Worm (Caenorhabditis elegans) whole organism, young adult: ENCODE data around the gene clec-2.

Experiments
- F33H1.4 ChIP-seq: fragments of 200-800 bp; sonication (Bioruptor generic); IDR thresholded peaks from 2 replicates; pipeline ENCODE4 v1.3.6; 2022; ENCODE audit warnings: missing genetic modification reagents, missing genetic modification characterization, missing compliant biosample characterization
- F49E8.2 ChIP-seq: sonication (generic microtip); optimal IDR thresholded peaks from 3 replicates; lab custom pipeline; 2017; ENCODE audit warnings: missing genetic modification characterization, mild to moderate bottlenecking, missing compliant biosample characterization, antibody characterized with exemption, moderate library complexity; ENCODE audit not compliant: insufficient read depth
- K12H6.12 ChIP-seq: fragments of 200-800 bp; sonication (Bioruptor generic); optimal IDR thresholded peaks from 2 replicates; lab custom pipeline; 2018; ENCODE audit warnings: mild to moderate bottlenecking, missing genetic modification characterization, missing compliant biosample characterization
- Y53F4B.3 ChIP-seq: fragments of 200-800 bp; sonication (Bioruptor generic); IDR thresholded peaks from 2 replicates; pipeline ENCODE4 v1.3.6; 2022; ENCODE audit warnings: missing genetic modification reagents, missing genetic modification characterization, missing compliant biosample characterization
- Y67H2A.10 ChIP-seq: fragments of 200-800 bp; sonication (Bioruptor generic); conservative IDR thresholded peaks from 2 replicates; pipeline ENCODE4 v1.3.6; 2022; ENCODE audit warnings: missing genetic modification reagents, missing genetic modification characterization, missing compliant biosample characterization
- Y95B8A.8 ChIP-seq: fragments of 200-800 bp; sonication (Bioruptor generic); IDR thresholded peaks from 2 replicates; pipeline ENCODE4 v1.3.6; 2022; ENCODE audit warnings: missing genetic modification reagents, missing genetic modification characterization, missing compliant biosample characterization
- atf-7 ChIP-seq: sonication (generic microtip); optimal IDR thresholded peaks from 2 replicates; lab custom pipeline; 2017; ENCODE audit warnings: mild to moderate bottlenecking, missing genetic modification characterization, missing compliant biosample characterization
- attf-3 ChIP-seq: fragments of 200-800 bp; sonication (Bioruptor generic); conservative IDR thresholded peaks from 2 replicates; pipeline ENCODE4 v1.3.6; 2022; ENCODE audit warnings: missing genetic modification reagents, missing genetic modification characterization, missing compliant biosample characterization
- attf-5 ChIP-seq: fragments of 200-800 bp; sonication (Bioruptor generic); optimal IDR thresholded peaks from 2 replicates; lab custom pipeline; 2018; ENCODE audit warnings: mild to moderate bottlenecking, missing genetic modification characterization, missing compliant biosample characterization
- cebp-1 ChIP-seq, 2 experiments: fragments of 200-800 bp in 1 of 2; sonication (Bioruptor generic) in 1 of 2; sonication (generic microtip) in 1 of 2; IDR thresholded peaks in 1 of 2; optimal IDR thresholded peaks in 1 of 2; 2 replicates each; pipeline versions ENCODE4 v1.3.6 to Lab custom; 2017 to 2022; ENCODE audit warnings: missing compliant biosample characterization in 2 of 2, missing genetic modification characterization in 2 of 2, mild to moderate bottlenecking in 1 of 2, missing genetic modification reagents in 1 of 2, moderate library complexity in 1 of 2
- ceh-40 ChIP-seq: fragments of 200-800 bp; sonication (Bioruptor generic); IDR thresholded peaks from 2 replicates; pipeline ENCODE4 v1.3.6; 2022; ENCODE audit warnings: missing genetic modification characterization, missing compliant biosample characterization
- dox-1 ChIP-seq: fragments of 200-800 bp; sonication (Bioruptor generic); IDR thresholded peaks from 2 replicates; pipeline ENCODE4 v1.3.6; 2022; ENCODE audit warnings: missing genetic modification reagents, missing genetic modification characterization, missing compliant biosample characterization
- dpl-1 ChIP-seq: fragments of 150-350 bp; optimal IDR thresholded peaks from 2 replicates; lab custom pipeline; 2014; ENCODE audit warnings: missing biosample characterization, missing genetic modification reagents, missing genetic modification characterization
- efl-1 ChIP-seq: fragments of 150-350 bp; optimal IDR thresholded peaks from 2 replicates; lab custom pipeline; 2014; ENCODE audit warnings: missing biosample characterization, missing genetic modification reagents, missing genetic modification characterization
- egl-44 ChIP-seq: fragments of 200-800 bp; sonication (Bioruptor generic); IDR thresholded peaks from 2 replicates; pipeline ENCODE4 v1.3.6; 2022; ENCODE audit warnings: missing genetic modification reagents, missing genetic modification characterization, missing compliant biosample characterization
- ekl-4 ChIP-seq: fragments of 200-800 bp; sonication (Bioruptor generic); IDR thresholded peaks from 2 replicates; pipeline ENCODE4 v1.3.6; 2022; ENCODE audit warnings: missing genetic modification reagents, missing genetic modification characterization, missing compliant biosample characterization
- hlh-12 ChIP-seq: sonication (generic microtip); optimal IDR thresholded peaks from 2 replicates; lab custom pipeline; 2016; ENCODE audit warnings: missing genetic modification characterization, missing compliant biosample characterization
- hlh-26 ChIP-seq: fragments of 200-800 bp; sonication (Bioruptor generic); conservative IDR thresholded peaks from 2 replicates; pipeline ENCODE4 v1.3.6; 2022; ENCODE audit warnings: missing genetic modification reagents, missing genetic modification characterization, missing compliant biosample characterization
- hrde-1 ChIP-seq: sonication (generic microtip); optimal IDR thresholded peaks from 2 replicates; lab custom pipeline; 2016; ENCODE audit warnings: missing genetic modification characterization, mild to moderate bottlenecking, missing compliant biosample characterization, moderate library complexity, missing genotype, missing genetic modification reagents, borderline replicate concordance
- lin-35 ChIP-seq, 3 experiments: fragments of 150-350 bp in 2 of 3; sonication (generic microtip) in 1 of 3; optimal IDR thresholded peaks; 2 replicates each; lab custom pipeline; 2014 to 2018; ENCODE audit warnings: missing biosample characterization in 3 of 3, missing genetic modification characterization in 3 of 3, missing genetic modification reagents in 3 of 3
- lin-54 ChIP-seq: fragments of 200-800 bp; sonication (Bioruptor generic); optimal IDR thresholded peaks from 2 replicates; lab custom pipeline; 2018; ENCODE audit warnings: mild to moderate bottlenecking, missing genetic modification characterization, missing compliant biosample characterization
- lsl-1 ChIP-seq: fragments of 200-800 bp; sonication (Bioruptor generic); optimal IDR thresholded peaks from 2 replicates; lab custom pipeline; 2018; ENCODE audit warnings: mild to moderate bottlenecking, missing genetic modification characterization, moderate library complexity, missing compliant biosample characterization
- lsy-27 ChIP-seq: sonication (generic microtip); optimal IDR thresholded peaks from 2 replicates; lab custom pipeline; 2017; ENCODE audit warnings: missing genetic modification characterization, mild to moderate bottlenecking, missing compliant biosample characterization, antibody characterized with exemption, missing genotype, borderline replicate concordance; ENCODE audit not compliant: insufficient read depth
- madf-3 ChIP-seq: fragments of 200-800 bp; sonication (Bioruptor generic); IDR thresholded peaks from 2 replicates; pipeline ENCODE4 v1.3.6; 2022; ENCODE audit warnings: missing genetic modification reagents, missing genetic modification characterization, missing compliant biosample characterization
- rec-8 ChIP-seq, 2 experiments: sonication (generic microtip); optimal IDR thresholded peaks; 2 replicates each; lab custom pipeline; 2016; ENCODE audit warnings: mild to moderate bottlenecking in 2 of 2, missing genetic modification characterization in 2 of 2, missing genetic modification reagents in 2 of 2, missing genotype in 2 of 2, missing biosample characterization in 1 of 2, missing compliant biosample characterization in 1 of 2, moderate library complexity in 1 of 2
- sea-2 ChIP-seq: fragments of 200-800 bp; sonication (Bioruptor generic); IDR thresholded peaks from 2 replicates; pipeline ENCODE4 v1.3.6; 2022; ENCODE audit warnings: missing genetic modification characterization, missing compliant biosample characterization
- snpc-3.4 ChIP-seq: sonication (generic microtip); optimal IDR thresholded peaks from 2 replicates; lab custom pipeline; 2017; ENCODE audit warnings: missing genetic modification characterization, mild to moderate bottlenecking, missing compliant biosample characterization, antibody characterized with exemption, moderate library complexity, missing genotype, missing genetic modification reagents
- snpc-4 ChIP-seq, 5 experiments: fragments of 150-350 bp in 1 of 5; sonication (generic microtip) in 4 of 5; optimal IDR thresholded peaks; 2 replicates each; lab custom pipeline; 2014 to 2018; ENCODE audit warnings: missing genetic modification characterization in 5 of 5, missing biosample characterization in 3 of 5, antibody characterized with exemption in 2 of 5, mild to moderate bottlenecking in 2 of 5, missing compliant biosample characterization in 2 of 5, missing genotype in 2 of 5, moderate library complexity in 2 of 5, missing genetic modification reagents in 1 of 5
- unc-62 ChIP-seq: fragments of 150-350 bp; optimal IDR thresholded peaks from 2 replicates; lab custom pipeline; 2014; ENCODE audit warnings: missing biosample characterization, missing genetic modification reagents, missing genetic modification characterization
- xnd-1 ChIP-seq: sonication (generic microtip); optimal IDR thresholded peaks from 2 replicates; lab custom pipeline; 2016; ENCODE audit warnings: missing genotype, missing genetic modification reagents, missing genetic modification characterization, missing compliant biosample characterization
- zfh-2 ChIP-seq: fragments of 200-800 bp; sonication (Bioruptor generic); conservative IDR thresholded peaks from 2 replicates; pipeline ENCODE4 v1.3.6; 2022; ENCODE audit warnings: missing genetic modification reagents, missing genetic modification characterization, missing compliant biosample characterization
- ztf-18 ChIP-seq: sonication (generic microtip); optimal IDR thresholded peaks from 2 replicates; lab custom pipeline; 2016; ENCODE audit warnings: missing genotype, mild to moderate bottlenecking, missing genetic modification characterization, missing compliant biosample characterization
- ztf-25 ChIP-seq: fragments of 200-800 bp; sonication (Bioruptor generic); IDR thresholded peaks from 2 replicates; pipeline ENCODE4 v1.3.6; 2022; ENCODE audit warnings: missing genetic modification reagents, missing genetic modification characterization, missing compliant biosample characterization
- ztf-26 ChIP-seq: sonication (generic microtip); optimal IDR thresholded peaks from 2 replicates; lab custom pipeline; 2017; ENCODE audit warnings: missing genetic modification characterization, missing compliant biosample characterization
- ztf-28 ChIP-seq: fragments of 200-800 bp; sonication (Bioruptor generic); IDR thresholded peaks from 2 replicates; pipeline ENCODE4 v1.3.6; 2022; ENCODE audit warnings: missing genetic modification reagents, missing genetic modification characterization, missing compliant biosample characterization
- ztf-6 ChIP-seq: fragments of 200-800 bp; sonication (Bioruptor generic); IDR thresholded peaks from 2 replicates; pipeline ENCODE4 v1.3.6; 2022; ENCODE audit warnings: missing genetic modification reagents, missing genetic modification characterization, missing compliant biosample characterization

clec-2 gene

DNA sequence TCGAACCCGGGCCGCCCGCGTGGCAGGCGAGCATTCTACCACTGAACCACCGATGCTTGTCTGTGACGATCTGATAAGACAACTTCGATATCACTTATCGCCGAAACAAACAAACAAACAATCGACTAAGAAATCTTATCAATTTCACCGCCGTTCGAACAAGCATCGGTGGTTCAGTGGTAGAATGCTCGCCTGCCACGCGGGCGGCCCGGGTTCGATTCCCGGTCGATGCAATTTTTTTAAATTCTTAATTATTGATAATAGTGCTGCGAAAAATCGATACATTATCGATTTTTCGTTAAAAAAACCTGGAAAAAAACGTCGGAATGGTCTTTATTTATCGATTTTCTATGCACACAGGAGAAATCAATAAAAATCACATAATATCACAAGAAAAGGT is 39.0 kb upstream of the clec-2 start (continued):
- TF ChIP-seq cebp-1 (GFP tag; IDR thresholded peaks at IDR 0.05; lab: Robert Waterston, UW): 0 out of 2 replicates have a peak, but pooled peaks have one; percentile 12
- TF ChIP-seq cebp-1 (tag; optimal IDR thresholded peaks at IDR 0.05; lab: Kevin White, UChicago): peak; percentile 58
- peak; percentile 46 for TF ChIP-seq lsl-1 (GFP tag; lab: Kevin White, UChicago)
- peak; percentile 66 for TF ChIP-seq hrde-1 (tag; lab: Kevin White, UChicago)
- TF ChIP-seq snpc-4 (GFP tag; optimal IDR thresholded peaks at IDR 0.05; lab: Kevin White, UChicago): peak; percentile 39
- peak in 3 of 4 experiments; percentile 41 to 62 (median 43) for TF ChIP-seq snpc-4 (tag; optimal IDR thresholded peaks at IDR 0.05; lab: Kevin White, UChicago)
- no peak for TF ChIP-seq Y53F4B.3 (GFP tag; lab: Robert Waterston, UW)
- TF ChIP-seq dpl-1 (GFP tag; lab: Kevin White, UChicago): peak; percentile 4
- TF ChIP-seq F33H1.4: peak; percentile 56
- peak; percentile 47 for TF ChIP-seq ztf-26
- 0 out of 2 replicates have a peak, but pooled peaks have one; percentile 21 for TF ChIP-seq ztf-6
- TF ChIP-seq F49E8.2 (tag; lab: Kevin White, UChicago): peak; percentile 18
- peak; percentile 34 for TF ChIP-seq snpc-3.4
- no peak for TF ChIP-seq lsy-27 (tag; lab: Kevin White, UChicago)
- TF ChIP-seq ztf-18 (tag; lab: Kevin White, UChicago): peak; percentile 52
- peak in 1 of 3 experiments; percentile 28 for TF ChIP-seq lin-35 (GFP tag; optimal IDR thresholded peaks at IDR 0.05; lab: Kevin White, UChicago)
- TF ChIP-seq egl-44 (GFP tag; lab: Robert Waterston, UW): no peak

DNA sequence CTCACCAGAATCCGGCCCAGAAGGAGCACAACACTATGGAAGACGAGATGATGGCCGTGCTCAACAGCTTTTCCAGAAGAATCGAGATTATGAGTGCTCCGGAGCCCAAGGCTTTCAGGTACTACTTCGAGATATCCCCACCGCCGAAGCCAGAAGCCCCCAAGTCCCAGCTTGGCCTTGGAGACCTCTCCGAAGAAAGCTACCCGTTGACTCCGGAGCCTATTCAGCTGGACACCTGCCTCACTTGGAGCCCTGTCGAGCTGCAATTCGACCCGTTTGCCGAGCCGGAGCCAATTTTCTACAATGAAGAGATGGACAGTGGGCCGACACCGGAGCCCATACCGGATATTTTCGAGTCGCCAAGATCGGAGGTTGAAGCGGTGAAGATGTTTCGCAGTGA is 38.4 kb upstream of the clec-2 start:
- no peak for TF ChIP-seq rec-8 (tag; optimal IDR thresholded peaks at IDR 0.05; lab: Kevin White, UChicago)
- no peak for TF ChIP-seq ceh-40 (GFP tag; lab: Robert Waterston, UW)
- peak; percentile 63 for TF ChIP-seq zfh-2
- no peak for TF ChIP-seq egl-44 (GFP tag; lab: Robert Waterston, UW)

DNA sequence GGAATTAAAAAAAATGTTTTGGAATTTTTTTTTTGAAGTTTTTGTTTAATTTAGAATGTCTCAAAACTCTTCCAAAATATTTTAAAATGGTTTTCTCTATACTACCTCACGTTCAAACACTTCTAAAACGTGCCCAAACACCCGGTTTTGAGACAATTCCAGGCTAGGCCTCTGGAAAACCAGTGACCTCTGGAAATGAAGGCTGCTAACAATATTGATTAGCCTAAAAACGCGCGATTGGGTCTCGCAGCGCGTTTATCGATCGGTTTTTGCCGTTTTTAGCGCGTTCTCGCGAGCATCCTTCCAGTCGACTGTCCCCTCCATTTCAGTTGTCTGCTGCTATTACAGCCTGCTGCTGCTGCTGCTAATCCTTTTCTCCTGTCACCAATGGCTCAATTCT is 37.6 kb upstream of the clec-2 start, which contains the start of gene Y25C1A.6:
Gene Y25C1A.6 (plus strand): TSS at position 301 of the 400 bp plus-strand sequence.
- no peak for TF ChIP-seq ztf-28
- no peak for TF ChIP-seq xnd-1 (tag; lab: Kevin White, UChicago)
- TF ChIP-seq unc-62: no peak
- no peak for TF ChIP-seq Y95B8A.8
- TF ChIP-seq F33H1.4: no peak
- no peak for TF ChIP-seq hlh-12 (tag; lab: Kevin White, UChicago)
- TF ChIP-seq ekl-4 (GFP tag; lab: Robert Waterston, UW): no peak
- no peak for TF ChIP-seq hlh-26 (GFP tag; lab: Robert Waterston, UW)
- no peak for TF ChIP-seq attf-3 (GFP tag; lab: Robert Waterston, UW)
- no peak for TF ChIP-seq efl-1 (GFP tag; lab: Kevin White, UChicago)
- no peak for TF ChIP-seq F49E8.2 (tag; lab: Kevin White, UChicago)
- TF ChIP-seq sea-2 (GFP tag; lab: Robert Waterston, UW): no peak
- TF ChIP-seq lin-54: no peak
- no peak for TF ChIP-seq dox-1
- no peak for TF ChIP-seq K12H6.12 (tag; lab: Kevin White, UChicago)
- no peak for TF ChIP-seq Y67H2A.10 (GFP tag; lab: Robert Waterston, UW)
- no peak for TF ChIP-seq attf-5 (GFP tag; lab: Kevin White, UChicago)
- no peak for TF ChIP-seq ztf-25
- TF ChIP-seq madf-3 (GFP tag; lab: Robert Waterston, UW): no peak
- TF ChIP-seq atf-7 (tag; lab: Kevin White, UChicago): no peak
